Fruit fly (Drosophila melanogaster) whole organism, prepupa: Measurements from ENCODE around the gene Phlpp.

Experiments used
- Blimp-1 ChIP-seq: fragments of 200-800 bp; sonication (Bioruptor generic); optimal IDR thresholded peaks from 3 replicates; lab custom pipeline; 2017; ENCODE audit warnings: missing biosample characterization, missing genetic modification characterization, mild to moderate bottlenecking, moderate library complexity, missing genetic modification reagents
- CG10669 ChIP-seq: fragments of 200-800 bp; sonication (Bioruptor generic); optimal IDR thresholded peaks from 3 replicates; lab custom pipeline; 2018; ENCODE audit warnings: missing biosample characterization, mild to moderate bottlenecking, missing genetic modification characterization, moderate library complexity
- CG11294 ChIP-seq: fragments of 200-800 bp; sonication (Bioruptor generic); IDR thresholded peaks from 2 replicates; pipeline ENCODE4 v1.3.6; 2022; ENCODE audit warnings: missing biosample characterization, missing genetic modification characterization
- CG11762 ChIP-seq: fragments of 200-800 bp; sonication (Bioruptor generic); optimal IDR thresholded peaks from 3 replicates; lab custom pipeline; 2016; ENCODE audit warnings: missing biosample characterization, missing genetic modification characterization; ENCODE audit not compliant: insufficient read depth
- CG11902 ChIP-seq: fragments of 200-800 bp; sonication (Bioruptor generic); optimal IDR thresholded peaks from 3 replicates; lab custom pipeline; 2016; ENCODE audit warnings: missing biosample characterization, missing genetic modification characterization
- CG15336 ChIP-seq: fragments of 200-800 bp; sonication (Bioruptor generic); IDR thresholded peaks from 2 replicates; pipeline ENCODE4 v1.3.6; 2022; ENCODE audit warnings: missing biosample characterization, missing genetic modification characterization
- CG1621 ChIP-seq: fragments of 200-800 bp; sonication (Bioruptor generic); optimal IDR thresholded peaks from 3 replicates; lab custom pipeline; 2018; ENCODE audit warnings: missing biosample characterization, mild to moderate bottlenecking, missing genetic modification characterization
- CG31627 ChIP-seq: fragments of 200-800 bp; sonication (Bioruptor generic); optimal IDR thresholded peaks from 3 replicates; lab custom pipeline; 2016; ENCODE audit warnings: missing biosample characterization, missing genetic modification characterization
- CG32006 ChIP-seq: fragments of 200-800 bp; sonication (Bioruptor generic); optimal IDR thresholded peaks from 3 replicates; lab custom pipeline; 2017; ENCODE audit warnings: missing biosample characterization, mild to moderate bottlenecking, missing genetic modification characterization
- CG34406 ChIP-seq: fragments of 200-800 bp; sonication (Bioruptor generic); optimal IDR thresholded peaks from 3 replicates; lab custom pipeline; 2016; ENCODE audit warnings: missing biosample characterization, missing genetic modification characterization
- CG3919 ChIP-seq: fragments of 200-800 bp; sonication (Bioruptor generic); optimal IDR thresholded peaks from 3 replicates; lab custom pipeline; 2016; ENCODE audit warnings: missing biosample characterization, missing genetic modification characterization
- CG4318 ChIP-seq: fragments of 200-800 bp; sonication (Bioruptor generic); optimal IDR thresholded peaks from 3 replicates; lab custom pipeline; 2017; ENCODE audit warnings: missing biosample characterization, mild to moderate bottlenecking, missing genetic modification characterization
- CG6163 ChIP-seq: fragments of 200-800 bp; sonication (Bioruptor generic); IDR thresholded peaks from 3 replicates; pipeline ENCODE4 v1.3.6; 2022; ENCODE audit warnings: missing biosample characterization, missing genetic modification characterization
- CG6276 ChIP-seq: fragments of 200-800 bp; sonication (Bioruptor generic); optimal IDR thresholded peaks from 2 replicates; lab custom pipeline; 2017; ENCODE audit warnings: missing biosample characterization, mild to moderate bottlenecking, missing genetic modification characterization
- CG6808 ChIP-seq: fragments of 200-800 bp; sonication (Bioruptor generic); optimal IDR thresholded peaks from 3 replicates; lab custom pipeline; 2017; ENCODE audit warnings: missing biosample characterization, missing genetic modification characterization, mild to moderate bottlenecking, moderate library complexity, missing genetic modification reagents
- CG6854 ChIP-seq: fragments of 200-800 bp; sonication (Bioruptor generic); optimal IDR thresholded peaks from 2 replicates; lab custom pipeline; 2017; ENCODE audit warnings: missing biosample characterization, mild to moderate bottlenecking, missing genetic modification characterization
- CG7368 ChIP-seq: fragments of 200-800 bp; sonication (Bioruptor generic); optimal IDR thresholded peaks from 3 replicates; lab custom pipeline; 2016; ENCODE audit warnings: missing biosample characterization, missing genetic modification characterization
- CG8119 ChIP-seq: fragments of 200-800 bp; sonication (Bioruptor generic); IDR thresholded peaks from 3 replicates; pipeline ENCODE4 v1.3.6; 2022; ENCODE audit warnings: missing biosample characterization, missing genetic modification characterization
- CG8632 ChIP-seq: fragments of 200-800 bp; sonication (Bioruptor generic); optimal IDR thresholded peaks from 3 replicates; lab custom pipeline; 2016; ENCODE audit warnings: missing biosample characterization, missing genetic modification characterization
- CG9139 ChIP-seq: fragments of 200-800 bp; sonication (Bioruptor generic); optimal IDR thresholded peaks from 3 replicates; lab custom pipeline; 2017; ENCODE audit warnings: missing biosample characterization, mild to moderate bottlenecking, missing genetic modification characterization
- Eip78C ChIP-seq: fragments of 200-800 bp; sonication (Bioruptor generic); peaks from one replicate; lab custom pipeline; 2016; ENCODE audit warnings: missing biosample characterization, missing genetic modification characterization
- Eip93F ChIP-seq: fragments of 200-800 bp; sonication (Bioruptor generic); optimal IDR thresholded peaks from 2 replicates; lab custom pipeline; 2016; ENCODE audit warnings: missing biosample characterization, mild to moderate bottlenecking, missing genetic modification characterization
- Ets21C ChIP-seq: fragments of 200-800 bp; sonication (Bioruptor generic); optimal IDR thresholded peaks from 3 replicates; lab custom pipeline; 2016; ENCODE audit warnings: missing biosample characterization, missing genetic modification characterization
- Ets96B ChIP-seq: fragments of 200-800 bp; optimal IDR thresholded peaks from 2 replicates; lab custom pipeline; 2019; ENCODE audit warnings: missing biosample characterization, mild to moderate bottlenecking, missing genetic modification characterization, moderate library complexity
- Gug ChIP-seq: fragments of 200-800 bp; sonication (Bioruptor generic); IDR thresholded peaks from 2 replicates; pipeline ENCODE4 v1.3.6; 2022; ENCODE audit warnings: missing biosample characterization, missing genetic modification characterization
- Hr4 ChIP-seq: fragments of 200-800 bp; sonication (Bioruptor generic); optimal IDR thresholded peaks from 3 replicates; lab custom pipeline; 2016; ENCODE audit warnings: missing biosample characterization, missing genetic modification characterization
- Lpt ChIP-seq: fragments of 200-800 bp; sonication (Bioruptor generic); optimal IDR thresholded peaks from 3 replicates; lab custom pipeline; 2016; ENCODE audit warnings: missing biosample characterization, missing genetic modification characterization
- Met ChIP-seq: fragments of 200-800 bp; sonication (Bioruptor generic); optimal IDR thresholded peaks from 3 replicates; lab custom pipeline; 2016; ENCODE audit warnings: missing biosample characterization, missing genetic modification characterization
- OdsH ChIP-seq: fragments of 200-800 bp; sonication (Bioruptor generic); optimal IDR thresholded peaks from 3 replicates; lab custom pipeline; 2016; ENCODE audit warnings: missing biosample characterization, missing genetic modification characterization
- Smox ChIP-seq: fragments of 200-800 bp; sonication (Bioruptor generic); optimal IDR thresholded peaks from 3 replicates; lab custom pipeline; 2016; ENCODE audit warnings: missing biosample characterization, missing genetic modification characterization
- Sox14 ChIP-seq: fragments of 200-800 bp; sonication (Bioruptor generic); optimal IDR thresholded peaks from 3 replicates; lab custom pipeline; 2016; ENCODE audit warnings: missing biosample characterization, missing genetic modification characterization
- achi ChIP-seq: fragments of 200-800 bp; sonication (Bioruptor generic); optimal IDR thresholded peaks from 3 replicates; lab custom pipeline; 2016; ENCODE audit warnings: missing biosample characterization, missing genetic modification characterization
- acj6 ChIP-seq: fragments of 200-800 bp; sonication (Bioruptor generic); optimal IDR thresholded peaks from 3 replicates; lab custom pipeline; 2016; ENCODE audit warnings: missing biosample characterization, missing genetic modification characterization
- cyc ChIP-seq: fragments of 200-800 bp; sonication (Bioruptor generic); optimal IDR thresholded peaks from 3 replicates; lab custom pipeline; 2016; ENCODE audit warnings: missing biosample characterization, missing genetic modification characterization
- eg ChIP-seq: fragments of 200-800 bp; sonication (Bioruptor generic); IDR thresholded peaks from 3 replicates; pipeline ENCODE4 v1.3.6; 2022; ENCODE audit warnings: missing biosample characterization, missing genetic modification characterization
- esn ChIP-seq: fragments of 200-800 bp; sonication (Bioruptor generic); optimal IDR thresholded peaks from 2 replicates; lab custom pipeline; 2016; ENCODE audit warnings: missing biosample characterization, mild to moderate bottlenecking, missing genetic modification characterization, moderate library complexity
- fkh ChIP-seq: fragments of 200-800 bp; sonication (Bioruptor generic); optimal IDR thresholded peaks from 3 replicates; lab custom pipeline; 2017; ENCODE audit warnings: missing biosample characterization, mild to moderate bottlenecking, missing genetic modification characterization, moderate library complexity
- lz ChIP-seq: fragments of 200-800 bp; sonication (Bioruptor generic); optimal IDR thresholded peaks from 3 replicates; lab custom pipeline; 2016; ENCODE audit warnings: missing biosample characterization, missing genetic modification characterization
- net ChIP-seq: fragments of 200-800 bp; sonication (Bioruptor generic); optimal IDR thresholded peaks from 3 replicates; lab custom pipeline; 2016; ENCODE audit warnings: missing biosample characterization, missing genetic modification characterization
- pdm3 ChIP-seq: fragments of 200-800 bp; sonication (Bioruptor generic); optimal IDR thresholded peaks from 3 replicates; lab custom pipeline; 2016; ENCODE audit warnings: missing biosample characterization, missing genetic modification characterization
- salr ChIP-seq, 2 experiments: fragments of 200-800 bp; sonication (Bioruptor generic); optimal IDR thresholded peaks; 3 replicates each; lab custom pipeline; 2016 to 2018; ENCODE audit warnings: missing biosample characterization in 2 of 2, missing genetic modification characterization in 2 of 2, mild to moderate bottlenecking in 1 of 2
- ss ChIP-seq, 2 experiments: fragments of 200-800 bp; sonication (Bioruptor generic); optimal IDR thresholded peaks; 2 replicates in 1 of 2; 3 replicates in 1 of 2; lab custom pipeline; 2017 to 2018; ENCODE audit warnings: mild to moderate bottlenecking in 2 of 2, missing biosample characterization in 2 of 2, missing genetic modification characterization in 2 of 2, moderate library complexity in 1 of 2
- svp ChIP-seq: fragments of 200-800 bp; sonication (Bioruptor generic); peaks from one replicate; lab custom pipeline; 2016; ENCODE audit warnings: missing biosample characterization, missing genetic modification characterization

Phlpp gene

dm6 chr2L:19051534-19052100 is 7.3 kb upstream of the Phlpp start, which contains the start of gene Rpn3 (continued):
- no peak for TF ChIP-seq Blimp-1 (GFP tag; lab: Kevin White, UChicago)
- TF ChIP-seq Gug (GFP tag; lab: Robert Waterston, UW): peak; percentile 77
- peak; percentile 77 for TF ChIP-seq CG7368 (GFP tag; lab: Kevin White, UChicago)
- peak; percentile 82 for TF ChIP-seq CG3919 (GFP tag; lab: Kevin White, UChicago)
- TF ChIP-seq CG32006 (GFP tag; lab: Kevin White, UChicago): peak; percentile 80
- TF ChIP-seq CG1621 (tag; lab: Kevin White, UChicago): peak; percentile 71
- TF ChIP-seq CG11902 (GFP tag; lab: Kevin White, UChicago): peak; percentile 56
- TF ChIP-seq Hr4: no peak
- peak in 1 of 2 experiments; percentile 68 for TF ChIP-seq ss (GFP tag; optimal IDR thresholded peaks at IDR 0.05; lab: Kevin White, UChicago)
- peak; percentile 92 for TF ChIP-seq CG6163 (GFP tag; lab: Robert Waterston, UW)
- TF ChIP-seq Lpt (GFP tag; lab: Kevin White, UChicago): peak; percentile 71
- peak; percentile 83 for TF ChIP-seq Ets96B
- no peak for TF ChIP-seq OdsH (GFP tag; lab: Kevin White, UChicago)
- no peak for TF ChIP-seq CG6854
- TF ChIP-seq Smox: no peak
- no peak for TF ChIP-seq fkh (GFP tag; lab: Kevin White, UChicago)
- peak; percentile 88 for TF ChIP-seq acj6 (GFP tag; lab: Kevin White, UChicago)
- TF ChIP-seq pdm3: peak; percentile 90
- peak; percentile 75 for TF ChIP-seq CG10669 (GFP tag; lab: Kevin White, UChicago)
- TF ChIP-seq CG11762 (GFP tag; lab: Kevin White, UChicago): peak; percentile 62
- no peak for TF ChIP-seq CG4318 (GFP tag; lab: Kevin White, UChicago)
- peak; percentile 58; the same call in 1 of the 2 replicates for TF ChIP-seq CG11294 (GFP tag; lab: Robert Waterston, UW)
- peak; percentile 80 for TF ChIP-seq CG8632 (GFP tag; lab: Kevin White, UChicago)
- peak; percentile 91 for TF ChIP-seq eg
- TF ChIP-seq CG9139 (GFP tag; lab: Kevin White, UChicago): no peak
- no peak for TF ChIP-seq Eip93F (GFP tag; lab: Kevin White, UChicago)
- no peak for TF ChIP-seq svp (GFP tag; lab: Kevin White, UChicago)
- TF ChIP-seq salr (GFP tag; optimal IDR thresholded peaks at IDR 0.05; lab: Kevin White, UChicago): peak in 1 of 2 experiments; percentile 1
- peak; percentile 77 for TF ChIP-seq Ets21C
- TF ChIP-seq CG6276 (GFP tag; lab: Kevin White, UChicago): no peak
- TF ChIP-seq CG6808 (GFP tag; lab: Kevin White, UChicago): no peak
- peak; percentile 89 for TF ChIP-seq lz (GFP tag; lab: Kevin White, UChicago)
- peak; percentile 75 for TF ChIP-seq net (GFP tag; lab: Kevin White, UChicago)

dm6 chr2L:19053860-19054515 is 4.9 kb upstream of the Phlpp start, which contains the start of gene CG10492:
CG10492 (plus strand) TSS chr2L:19054078.
- TF ChIP-seq CG6854 (peak; percentile 6), CG31627 (no peak), esn (GFP tag; lab: Kevin White, UChicago) (no peak), Sox14 (GFP tag; lab: Kevin White, UChicago) (peak; percentile 40), CG8119 (peak; percentile 32; the same call in 1 of the 3 replicates), CG34406 (no peak), CG6163 (GFP tag; lab: Robert Waterston, UW) (no peak), cyc (no peak), net (GFP tag; lab: Kevin White, UChicago) (peak; percentile 10), eg (peak; percentile 33; the same call in 1 of the 3 replicates), CG15336 (GFP tag; lab: Robert Waterston, UW) (peak; percentile 28; the same call in 1 of the 2 replicates), Eip78C (peak; percentile 48), achi (GFP tag; lab: Kevin White, UChicago) (peak; percentile 15), Met (GFP tag; lab: Kevin White, UChicago) (no peak), CG1621 (tag; lab: Kevin White, UChicago) (peak; percentile 47)
